Worm (Caenorhabditis elegans) whole organism, L1 larva: ENCODE data around the gene Y51A2B.5.

Experiments used
- blmp-1 ChIP-seq: fragments of 150-350 bp; optimal IDR thresholded peaks from 2 replicates; lab custom pipeline; 2014; ENCODE audit warnings: missing biosample characterization, missing genetic modification characterization
- ceh-90 ChIP-seq: sonication (generic microtip); optimal IDR thresholded peaks from 2 replicates; lab custom pipeline; 2016; ENCODE audit warnings: missing genetic modification characterization, missing compliant biosample characterization
- egl-27 ChIP-seq, 2 experiments: fragments of 150-350 bp in 1 of 2; sonication (generic microtip); optimal IDR thresholded peaks; 3 replicates each; lab custom pipeline; 2017 to 2018; ENCODE audit warnings: missing biosample characterization in 2 of 2, missing genetic modification characterization in 2 of 2, missing genetic modification reagents in 2 of 2
- lin-13 ChIP-seq: fragments of 150-350 bp; optimal IDR thresholded peaks from 2 replicates; lab custom pipeline; 2014; ENCODE audit warnings: missing biosample characterization, missing genetic modification reagents, missing genetic modification characterization
- mep-1 ChIP-seq: fragments of 150-350 bp; optimal IDR thresholded peaks from 2 replicates; lab custom pipeline; 2014; ENCODE audit warnings: missing biosample characterization, missing genetic modification characterization
- nhr-12 ChIP-seq: sonication (generic microtip); optimal IDR thresholded peaks from 2 replicates; lab custom pipeline; 2017; ENCODE audit warnings: missing biosample characterization, missing genetic modification characterization
- pax-3 ChIP-seq: fragments of 200-800 bp; sonication (Bioruptor generic); optimal IDR thresholded peaks from 2 replicates; lab custom pipeline; 2018; ENCODE audit warnings: mild to moderate bottlenecking, missing genetic modification characterization, moderate library complexity, missing compliant biosample characterization
- snpc-4 ChIP-seq: fragments of 150-350 bp; optimal IDR thresholded peaks from 2 replicates; lab custom pipeline; 2014; ENCODE audit warnings: missing biosample characterization, missing genetic modification characterization
- snu-23 ChIP-seq: sonication (generic microtip); optimal IDR thresholded peaks from 2 replicates; lab custom pipeline; 2016; ENCODE audit warnings: missing genetic modification characterization, missing compliant biosample characterization
- sox-4 ChIP-seq: sonication (generic microtip); optimal IDR thresholded peaks from 2 replicates; lab custom pipeline; 2016; ENCODE audit warnings: missing genetic modification characterization, missing compliant biosample characterization
- unc-62 ChIP-seq: fragments of 150-350 bp; optimal IDR thresholded peaks from 2 replicates; lab custom pipeline; 2014; ENCODE audit warnings: missing biosample characterization, missing genetic modification reagents, missing genetic modification characterization
- unc-86 ChIP-seq: sonication (generic microtip); optimal IDR thresholded peaks from 2 replicates; lab custom pipeline; 2016; ENCODE audit warnings: missing genetic modification characterization, missing compliant biosample characterization
- vab-15 ChIP-seq: sonication (generic microtip); optimal IDR thresholded peaks from 2 replicates; lab custom pipeline; 2017; ENCODE audit warnings: missing genotype, mild to moderate bottlenecking, missing genetic modification characterization, missing compliant biosample characterization
- ztf-11 ChIP-seq, 2 experiments: sonication (generic microtip); optimal IDR thresholded peaks; 2 replicates each; lab custom pipeline; 2016 to 2017; ENCODE audit warnings: missing genetic modification characterization in 2 of 2, missing biosample characterization in 1 of 2, missing compliant biosample characterization in 1 of 2

- TF ChIP-seq lin-13 (GFP tag; lab: Kevin White, UChicago), result no peak
- no peak for TF ChIP-seq snpc-4 (tag; lab: Kevin White, UChicago)
- no peak for TF ChIP-seq ceh-90 (tag; lab: Kevin White, UChicago)
- TF ChIP-seq nhr-12 (tag; lab: Kevin White, UChicago), result no peak
- TF ChIP-seq snu-23 (GFP tag; lab: Kevin White, UChicago), result no peak
- TF ChIP-seq pax-3 (tag; lab: Kevin White, UChicago), result no peak
- no peak for TF ChIP-seq mep-1 (tag; lab: Kevin White, UChicago)
- no peak for TF ChIP-seq ztf-11 (tag; optimal IDR thresholded peaks at IDR 0.05; lab: Kevin White, UChicago)
- TF ChIP-seq vab-15, result no peak
- no peak for TF ChIP-seq unc-86
- TF ChIP-seq egl-27 (tag; optimal IDR thresholded peaks at IDR 0.05; lab: Kevin White, UChicago), result no peak
- no peak for TF ChIP-seq sox-4 (tag; lab: Kevin White, UChicago)
- no peak for TF ChIP-seq unc-62
- TF ChIP-seq blmp-1 (tag; lab: Kevin White, UChicago), result no peak
Measured at ce11 chrV:18395649-18396048, 6.6 kb downstream of the Y51A2B.5 start, which contains the start of gene Y51A2B.9.
